Fruit fly (Drosophila melanogaster): ENCODE measurements around the gene tomb.

tomb gene

dm6 chr2L:5537063-5537462, 505 bp upstream of the tomb start:
- no peak for TF ChIP-seq CG8478 (optimal IDR thresholded peaks at IDR 0.05)
- no peak for TF ChIP-seq CTCF (optimal IDR thresholded peaks at IDR 0.05)

- TF ChIP-seq CG8478 (optimal IDR thresholded peaks at IDR 0.05): no peak
- no peak for TF ChIP-seq CTCF (optimal IDR thresholded peaks at IDR 0.05)
These were observed 4.5 kb downstream of the tomb start, which contains the start of gene Coq6 for dm6 chr2L:5532061-5532460. TSS of gene Coq6 (minus strand) at chr2L:5532223.

dm6 chr2L:5527861-5528260, 8.7 kb downstream of the tomb start, which contains the start of gene CG31915:
TSS of gene CG31915 (plus strand) at chr2L:5528123.
- no peak for TF ChIP-seq CG8478 (optimal IDR thresholded peaks at IDR 0.05)
- TF ChIP-seq CTCF (optimal IDR thresholded peaks at IDR 0.05): peak in 1 of 2 experiments; percentile 11

dm6 chr2L:5526738-5527137, 9.8 kb downstream of the tomb start, which contains the start of gene Cox11:
TSS of gene Cox11 (plus strand) at chr2L:5526957.
- no peak for TF ChIP-seq CTCF (optimal IDR thresholded peaks at IDR 0.05)
- no peak for TF ChIP-seq CG8478 (optimal IDR thresholded peaks at IDR 0.05)

dm6 chr2L:5525723-5526122, 10.8 kb downstream of the tomb start, which contains the start of gene Cap-D3:
TSS of gene Cap-D3 (plus strand) at chr2L:5525905.
- TF ChIP-seq CG8478 (optimal IDR thresholded peaks at IDR 0.05) (no peak), CTCF (optimal IDR thresholded peaks at IDR 0.05) (no peak)

dm6 chr2L:5523848-5524473, 12.6 kb downstream of the tomb start, which contains the start of the genes Vps52 and Elp4:
TSS of gene Vps52 (minus strand) at chr2L:5523898.
TSS of gene Elp4 (plus strand) at chr2L:5524139.
- no peak for TF ChIP-seq CG8478 (optimal IDR thresholded peaks at IDR 0.05)
- TF ChIP-seq CTCF (optimal IDR thresholded peaks at IDR 0.05): no peak

dm6 chr2L:5520757-5521156, 15.8 kb downstream of the tomb start:
- TF ChIP-seq CG8478 (optimal IDR thresholded peaks at IDR 0.05) (no peak), CTCF (optimal IDR thresholded peaks at IDR 0.05) (no peak)

- TF ChIP-seq CG8478 (optimal IDR thresholded peaks at IDR 0.05) (no peak), CTCF (optimal IDR thresholded peaks at IDR 0.05) (no peak)
These were observed 16.6 kb downstream of the tomb start, which contains the start of the genes CG7382 and cl for dm6 chr2L:5519846-5520384. TSS of gene CG7382 (minus strand) at chr2L:5519896. TSS of gene cl (plus strand) at chr2L:5520135.

dm6 chr2L:5517393-5517792, 19.2 kb downstream of the tomb start, which contains the start of gene CG14020:
TSS of gene CG14020 (plus strand) at chr2L:5517737.
- no peak for TF ChIP-seq CTCF (optimal IDR thresholded peaks at IDR 0.05)
- no peak for TF ChIP-seq CG8478 (optimal IDR thresholded peaks at IDR 0.05)

- TF ChIP-seq CG8478 (optimal IDR thresholded peaks at IDR 0.05) (no peak), CTCF (optimal IDR thresholded peaks at IDR 0.05) (no peak)
These were observed 21.6 kb downstream of the tomb start for dm6 chr2L:5514946-5515345.

- TF ChIP-seq CTCF (optimal IDR thresholded peaks at IDR 0.05) (no peak), CG8478 (optimal IDR thresholded peaks at IDR 0.05) (no peak)
These were observed 28.6 kb downstream of the tomb start for dm6 chr2L:5507823-5508438.

- TF ChIP-seq CG8478 (optimal IDR thresholded peaks at IDR 0.05) (no peak), CTCF (optimal IDR thresholded peaks at IDR 0.05) (no peak)
These were observed 29.5 kb downstream of the tomb start for dm6 chr2L:5507082-5507481.

- no peak for TF ChIP-seq CTCF (optimal IDR thresholded peaks at IDR 0.05)
These were observed 31.4 kb downstream of the tomb start for dm6 chr2L:5505130-5505529.

dm6 chr2L:5502868-5503267, 33.7 kb downstream of the tomb start:
- no peak for TF ChIP-seq CG8478 (optimal IDR thresholded peaks at IDR 0.05)
- no peak for TF ChIP-seq CTCF (optimal IDR thresholded peaks at IDR 0.05)

- TF ChIP-seq CG8478 (optimal IDR thresholded peaks at IDR 0.05) (no peak), CTCF (optimal IDR thresholded peaks at IDR 0.05) (no peak)
These were observed 35.2 kb downstream of the tomb start for dm6 chr2L:5501335-5501734.

- TF ChIP-seq CTCF (optimal IDR thresholded peaks at IDR 0.05) (no peak), CG8478 (optimal IDR thresholded peaks at IDR 0.05) (no peak)
These were observed 37.1 kb downstream of the tomb start for dm6 chr2L:5499458-5499857.

All from S2 (cell line).